Fruit fly (Drosophila melanogaster) whole organism: ENCODE data around the gene CG2691.

Experiments used
- EcR ChIP-seq, 2 experiments: fragments of >200 bp; optimal IDR thresholded peaks; 2 replicates each; lab custom pipeline; 2017; ENCODE audit warnings: missing biosample characterization in 2 of 2, missing genetic modification characterization in 2 of 2, missing genetic modification reagents in 2 of 2
- pan ChIP-seq: fragments of >200 bp; optimal IDR thresholded peaks from 2 replicates; lab custom pipeline; 2017
- psq ChIP-seq: fragments of >200 bp; optimal IDR thresholded peaks from 2 replicates; lab custom pipeline; 2017

- TF ChIP-seq pan (lab: Kevin White, UChicago) (no peak), psq (lab: Kevin White, UChicago) (no peak), EcR (GFP tag; optimal IDR thresholded peaks at IDR 0.05; lab: Kevin White, UChicago) (no peak)
These were observed 20.6 kb upstream of the CG2691 start for dm6 chrX:13644696-13645393.
